Worm (Caenorhabditis elegans) whole organism, L3 larva: ENCODE results near the gene sfxn-1.2.

ENCODE experiments used
- egl-27 ChIP-seq: sonication (generic microtip); optimal IDR thresholded peaks from 4 replicates; lab custom pipeline; 2017; ENCODE audit warnings: missing biosample characterization, missing genetic modification reagents, missing genetic modification characterization
- elt-1 ChIP-seq: fragments of 150-350 bp; optimal IDR thresholded peaks from 2 replicates; lab custom pipeline; 2014; ENCODE audit warnings: missing biosample characterization, missing genetic modification characterization
- elt-3 ChIP-seq, 3 experiments: fragments of 150-350 bp in 1 of 3; sonication (generic microtip) in 2 of 3; optimal IDR thresholded peaks; 2 replicates in 2 of 3; 4 replicates in 1 of 3; lab custom pipeline; 2014 to 2017; ENCODE audit warnings: missing biosample characterization in 3 of 3, missing genetic modification characterization in 3 of 3
- fkh-10 ChIP-seq: sonication (generic microtip); optimal IDR thresholded peaks from 2 replicates; lab custom pipeline; 2017; ENCODE audit warnings: missing biosample characterization, missing genetic modification reagents, missing genetic modification characterization
- lsy-12 ChIP-seq: sonication (generic microtip); optimal IDR thresholded peaks from 2 replicates; lab custom pipeline; 2016; ENCODE audit warnings: mild to moderate bottlenecking, missing genetic modification characterization, missing compliant biosample characterization
- nhr-28 ChIP-seq: fragments of 150-350 bp; optimal IDR thresholded peaks from 2 replicates; lab custom pipeline; 2014; ENCODE audit warnings: missing biosample characterization, missing genetic modification characterization
- nhr-76 ChIP-seq: fragments of 150-350 bp; sonication (generic microtip); optimal IDR thresholded peaks from 5 replicates; lab custom pipeline; 2014; ENCODE audit warnings: missing biosample characterization, missing genetic modification characterization
- pha-4 ChIP-seq: fragments of 150-350 bp; optimal IDR thresholded peaks from 2 replicates; lab custom pipeline; 2014; ENCODE audit warnings: missing biosample characterization, missing genetic modification reagents, missing genetic modification characterization
- snpc-4 ChIP-seq: fragments of 150-350 bp; optimal IDR thresholded peaks from 2 replicates; lab custom pipeline; 2014; ENCODE audit warnings: missing biosample characterization, missing genetic modification characterization
- unc-39 ChIP-seq: sonication (generic microtip); optimal IDR thresholded peaks from 4 replicates; lab custom pipeline; 2017; ENCODE audit warnings: missing biosample characterization, missing genetic modification characterization
- zag-1 ChIP-seq: fragments of 150-350 bp; optimal IDR thresholded peaks from 2 replicates; lab custom pipeline; 2014; ENCODE audit warnings: missing biosample characterization, missing genetic modification characterization

DNA sequence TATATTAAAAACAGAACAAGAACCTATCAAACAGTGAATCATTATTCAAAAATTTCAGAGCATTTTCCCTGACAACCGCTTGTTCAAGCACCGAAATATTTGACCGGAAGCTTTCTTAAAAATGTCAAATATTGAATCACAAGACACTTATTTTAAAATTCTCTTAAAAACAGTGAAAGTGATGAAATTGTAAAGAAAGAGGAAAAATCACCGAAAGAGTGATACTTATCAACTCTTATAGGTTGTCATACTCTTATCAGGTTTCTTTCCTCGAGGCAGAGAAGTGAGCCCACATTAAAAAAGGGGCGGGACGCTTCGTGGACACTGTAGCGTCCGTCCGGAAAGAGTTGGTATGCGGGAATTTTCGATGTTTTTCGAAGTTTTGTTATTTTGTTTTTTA lies 32.0 kb upstream of the sfxn-1.2 start:
- TF ChIP-seq snpc-4 (no peak), elt-3 (tag; optimal IDR thresholded peaks at IDR 0.05; lab: Kevin White, UChicago) (no peak), nhr-76 (no peak), lsy-12 (tag; lab: Kevin White, UChicago) (no peak), fkh-10 (no peak), elt-1 (no peak), egl-27 (no peak), pha-4 (tag; lab: Kevin White, UChicago) (peak; percentile 48), nhr-28 (no peak), zag-1 (tag; lab: Kevin White, UChicago) (no peak), unc-39 (tag; lab: Kevin White, UChicago) (no peak)
